Worm (Caenorhabditis elegans): ENCODE measurements around the gene try-9.

The try-9 gene

ce11 chrII:4367923-4368322, at the start of gene try-9:
Gene try-9 (plus strand): TSS chrII:4368223.
- TF ChIP-seq mel-28 (tag; optimal IDR thresholded peaks at IDR 0.05; ENCODE audit: borderline replicate concordance), result no peak
- no peak for TF ChIP-seq ztf-25 (GFP tag; IDR thresholded peaks at IDR 0.05)
- TF ChIP-seq sptf-2 (GFP tag; optimal IDR thresholded peaks at IDR 0.05), result no peak
- TF ChIP-seq him-1 (tag; optimal IDR thresholded peaks at IDR 0.05), result no peak
- no peak for TF ChIP-seq ztf-18 (tag; optimal IDR thresholded peaks at IDR 0.05)
- TF ChIP-seq ets-4 (GFP tag; optimal IDR thresholded peaks at IDR 0.05), result no peak
- no peak for TF ChIP-seq Y79H2A.3 (GFP tag; conservative IDR thresholded peaks at IDR 0.05)
- no peak for TF ChIP-seq egrh-3 (GFP tag; IDR thresholded peaks at IDR 0.05)
- no peak for TF ChIP-seq lin-26 (GFP tag; IDR thresholded peaks at IDR 0.05)
- no peak for TF ChIP-seq F37B4.10 (GFP tag; IDR thresholded peaks at IDR 0.05)
- no peak for TF ChIP-seq nhr-120 (GFP tag; IDR thresholded peaks at IDR 0.05)
- no peak for TF ChIP-seq sea-2 (GFP tag; IDR thresholded peaks at IDR 0.05)
- no peak for TF ChIP-seq snpc-1.3 (tag; optimal IDR thresholded peaks at IDR 0.05; ENCODE audit: insufficient read depth)
- TF ChIP-seq hlh-12 (tag; optimal IDR thresholded peaks at IDR 0.05), result no peak
- TF ChIP-seq snpc-4 (GFP tag; optimal IDR thresholded peaks at IDR 0.05), result no peak
- TF ChIP-seq snpc-4 (tag; optimal IDR thresholded peaks at IDR 0.05), result no peak
- TF ChIP-seq ceh-100 (GFP tag; IDR thresholded peaks at IDR 0.05), result no peak

- TF ChIP-seq let-526 (GFP tag; IDR thresholded peaks at IDR 0.05), result no peak
- TF ChIP-seq D2030.7 (GFP tag; IDR thresholded peaks at IDR 0.05), result no peak
- TF ChIP-seq pbrm-1 (GFP tag; IDR thresholded peaks at IDR 0.05), result no peak
- TF ChIP-seq F22D6.2 (tag; optimal IDR thresholded peaks at IDR 0.05), result no peak
- TF ChIP-seq nhr-179 (tag; optimal IDR thresholded peaks at IDR 0.05), result no peak
- no peak for TF ChIP-seq B0019.2 (GFP tag; conservative IDR thresholded peaks at IDR 0.05)
- TF ChIP-seq nhr-27 (tag; optimal IDR thresholded peaks at IDR 0.05), result no peak
- TF ChIP-seq sdz-38 (tag; optimal IDR thresholded peaks at IDR 0.05), result no peak
Observed at ce11 chrII:4319537-4320019, 48.4 kb upstream of the try-9 start, which contains the start of gene Y52E8A.6. Gene Y52E8A.6 (minus strand): TSS chrII:4319969.

ce11 chrII:4320455-4320854, 47.6 kb upstream of the try-9 start, which contains the start of gene Y52E8A.2:
Gene Y52E8A.2 (plus strand): TSS chrII:4320836.
- TF ChIP-seq madf-8 (GFP tag; conservative IDR thresholded peaks at IDR 0.05) (peak; percentile 73), xnd-1 (tag; optimal IDR thresholded peaks at IDR 0.05) (peak; percentile 66), F33H1.4 (GFP tag; IDR thresholded peaks at IDR 0.05) (peak; percentile 82), lsl-1 (GFP tag; optimal IDR thresholded peaks at IDR 0.05) (peak; percentile 95), D2030.7 (GFP tag; IDR thresholded peaks at IDR 0.05) (peak; percentile 37; the same call in 1 of the 2 replicates), repo-1 (tag; optimal IDR thresholded peaks at IDR 0.05) (no peak), madf-6 (GFP tag; IDR thresholded peaks at IDR 0.05) (peak; percentile 73; the same call in 1 of the 2 replicates), lag-1 (GFP tag; IDR thresholded peaks at IDR 0.05) (no peak), ceh-91 (GFP tag; IDR thresholded peaks at IDR 0.05) (peak; percentile 47), C06A6.2 (GFP tag; conservative IDR thresholded peaks at IDR 0.05) (no peak)

- TF ChIP-seq F39B2.1 (GFP tag; IDR thresholded peaks at IDR 0.05) (no peak), snpc-4 (GFP tag; optimal IDR thresholded peaks at IDR 0.05) (no peak), snpc-4 (tag; optimal IDR thresholded peaks at IDR 0.05) (no peak), let-607 (tag; optimal IDR thresholded peaks at IDR 0.05) (no peak), hrde-1 (tag; optimal IDR thresholded peaks at IDR 0.05; ENCODE audit: borderline replicate concordance) (no peak), F57A8.1 (GFP tag; optimal IDR thresholded peaks at IDR 0.05) (no peak), ceh-40 (GFP tag; IDR thresholded peaks at IDR 0.05) (no peak)
Observed at ce11 chrII:4321766-4322165, 46.3 kb upstream of the try-9 start, which contains the start of gene Y52E8A.1. Gene Y52E8A.1 (plus strand): TSS chrII:4322066.

Measured in whole organism, young adult.